Fruit fly (Drosophila melanogaster): ENCODE measurements around the gene CG31676.
A peak's percentile ranks its signal among the peaks of the same experiment; 100 is the strongest.

Gene CG31676

dm6 chr2L:20858371-20859340, 18.1 kb downstream of the CG31676 start, which contains the start of gene bero:
TSS of gene bero (plus strand) at chr2L:20858695.
- TF ChIP-seq Myc (optimal IDR thresholded peaks at IDR 0.05) (no peak), br (GFP tag; optimal IDR thresholded peaks at IDR 0.05) (no peak), Jra (GFP tag; optimal IDR thresholded peaks at IDR 0.05) (no peak)

dm6 chr2L:20864764-20865265, 24.3 kb downstream of the CG31676 start, which contains the start of gene CG9338:
TSS of gene CG9338 (plus strand) at chr2L:20865215.
- peak; percentile 76 for TF ChIP-seq Sp1 (GFP tag; optimal IDR thresholded peaks at IDR 0.05)
- TF ChIP-seq psq (GFP tag; optimal IDR thresholded peaks at IDR 0.05), result peak; percentile 68
- peak; percentile 72 for TF ChIP-seq sv (GFP tag; optimal IDR thresholded peaks at IDR 0.05)
- TF ChIP-seq brk (GFP tag; optimal IDR thresholded peaks at IDR 0.05), result no peak
- no peak for TF ChIP-seq jim (GFP tag; optimal IDR thresholded peaks at IDR 0.05)
- TF ChIP-seq tai (GFP tag; optimal IDR thresholded peaks at IDR 0.05), result peak; percentile 61
- TF ChIP-seq Hnf4 (GFP tag; optimal IDR thresholded peaks at IDR 0.05), result peak; percentile 37
- TF ChIP-seq Dif (GFP tag; optimal IDR thresholded peaks at IDR 0.05; ENCODE audit: partially characterized antibody), result no peak
- peak; percentile 89 for TF ChIP-seq CG9705 (GFP tag; optimal IDR thresholded peaks at IDR 0.05)
- TF ChIP-seq ey (GFP tag; optimal IDR thresholded peaks at IDR 0.05), result peak; percentile 83
- no peak for TF ChIP-seq usp (GFP tag; optimal IDR thresholded peaks at IDR 0.05)
- TF ChIP-seq h (GFP tag; optimal IDR thresholded peaks at IDR 0.05), result peak; percentile 90
- TF ChIP-seq dmrt93B (GFP tag; optimal IDR thresholded peaks at IDR 0.05), result peak; percentile 90
- no peak for TF ChIP-seq Myc (optimal IDR thresholded peaks at IDR 0.05)
- TF ChIP-seq sage (GFP tag; optimal IDR thresholded peaks at IDR 0.05), result no peak
- TF ChIP-seq Hr78 (GFP tag; optimal IDR thresholded peaks at IDR 0.05), result no peak
- peak; percentile 94 for TF ChIP-seq HLH106 (tag; optimal IDR thresholded peaks at IDR 0.05)
- TF ChIP-seq OdsH (GFP tag; optimal IDR thresholded peaks at IDR 0.05), result peak; percentile 87
- TF ChIP-seq dsf (GFP tag; optimal IDR thresholded peaks at IDR 0.05; ENCODE audit: borderline replicate concordance), result no peak
- no peak for TF ChIP-seq GATAd (GFP tag; optimal IDR thresholded peaks at IDR 0.05)
- no peak for TF ChIP-seq Vsx2 (GFP tag; optimal IDR thresholded peaks at IDR 0.05; ENCODE audit: partially characterized antibody)
- no peak for TF ChIP-seq Rel (GFP tag; optimal IDR thresholded peaks at IDR 0.05)
- peak; percentile 66 for TF ChIP-seq Rel (tag; optimal IDR thresholded peaks at IDR 0.05)
- TF ChIP-seq CG32264 (GFP tag; optimal IDR thresholded peaks at IDR 0.05), result peak; percentile 36
- no peak for TF ChIP-seq dl (GFP tag; optimal IDR thresholded peaks at IDR 0.05; ENCODE audit: insufficient read depth in 1 of 2, partially characterized antibody in 2 of 2)
- TF ChIP-seq pan (optimal IDR thresholded peaks at IDR 0.05), result peak; percentile 88
- TF ChIP-seq Jra (GFP tag; optimal IDR thresholded peaks at IDR 0.05), result peak; percentile 45
- peak; percentile 86 for TF ChIP-seq rgr (GFP tag; optimal IDR thresholded peaks at IDR 0.05)
- TF ChIP-seq foxo (GFP tag; optimal IDR thresholded peaks at IDR 0.05), result peak in 1 of 2 experiments; percentile 87
- TF ChIP-seq fru (GFP tag; optimal IDR thresholded peaks at IDR 0.05), result peak; percentile 88
- peak; percentile 95 for TF ChIP-seq woc (GFP tag; optimal IDR thresholded peaks at IDR 0.05)
- no peak for TF ChIP-seq Hr83 (GFP tag; optimal IDR thresholded peaks at IDR 0.05; ENCODE audit: poor library complexity, severe bottlenecking)
- peak; percentile 47 for TF ChIP-seq CrebA (GFP tag; optimal IDR thresholded peaks at IDR 0.05; ENCODE audit: borderline replicate concordance)
- TF ChIP-seq lola (GFP tag; optimal IDR thresholded peaks at IDR 0.05), result no peak
- TF ChIP-seq Dfd (GFP tag; optimal IDR thresholded peaks at IDR 0.05), result no peak
- TF ChIP-seq br (GFP tag; optimal IDR thresholded peaks at IDR 0.05), result peak; percentile 88
- TF ChIP-seq Abd-B (GFP tag; optimal IDR thresholded peaks at IDR 0.05), result no peak
- no peak for TF ChIP-seq Mio (GFP tag; optimal IDR thresholded peaks at IDR 0.05)
- TF ChIP-seq N (GFP tag; optimal IDR thresholded peaks at IDR 0.05), result no peak

All from whole organism, wandering third instar larva.